Fruit fly (Drosophila melanogaster): ENCODE measurements around the gene tow.

Gene tow

dm6 chr3L:6957753-6958420 is 15.2 kb downstream of the tow start, which contains the start of the genes Uqcc1 and Surf1 (continued):
- TF ChIP-seq CG17359 (tag; optimal IDR thresholded peaks at IDR 0.05), result peak; percentile 56
- TF ChIP-seq BEAF-32 (GFP tag; optimal IDR thresholded peaks at IDR 0.05), result peak; percentile 1
- no peak for TF ChIP-seq CG7372 (GFP tag; IDR thresholded peaks at IDR 0.05)
- TF ChIP-seq CG12391 (tag; optimal IDR thresholded peaks at IDR 0.05), result peak; percentile 3
- no peak for TF ChIP-seq Dad (GFP tag; optimal IDR thresholded peaks at IDR 0.05)
- peak; percentile 27 for TF ChIP-seq CG4617 (GFP tag; optimal IDR thresholded peaks at IDR 0.05; ENCODE audit: borderline replicate concordance)
- peak in 1 of 2 experiments; percentile 94 for TF ChIP-seq insv (GFP tag; optimal IDR thresholded peaks at IDR 0.05)
- peak; percentile 68 for TF ChIP-seq bbx (GFP tag; IDR thresholded peaks at IDR 0.05; ENCODE audit: partially characterized antibody)
- no peak for TF ChIP-seq CG2875 (GFP tag; optimal IDR thresholded peaks at IDR 0.05)
- TF ChIP-seq crp (GFP tag; optimal IDR thresholded peaks at IDR 0.05), result peak; percentile 57 to 90
- peak; percentile 19 for TF ChIP-seq CG2116 (GFP tag; optimal IDR thresholded peaks at IDR 0.05)
- TF ChIP-seq Poxn (GFP tag; IDR thresholded peaks at IDR 0.05), result no peak
- TF ChIP-seq hkb (optimal IDR thresholded peaks at IDR 0.05), result no peak
- no peak for TF ChIP-seq hkb (GFP tag; IDR thresholded peaks at IDR 0.05)
- no peak for TF ChIP-seq slou (GFP tag; optimal IDR thresholded peaks at IDR 0.05)
- TF ChIP-seq MBD-R2 (GFP tag; IDR thresholded peaks at IDR 0.05), result peak; percentile 52; the same call in 1 of the 2 replicates
- peak; percentile 42 for TF ChIP-seq Elba2 (GFP tag; optimal IDR thresholded peaks at IDR 0.05)

- TF ChIP-seq corto (GFP tag; optimal IDR thresholded peaks at IDR 0.05) (peak; percentile 16), MBD-R2 (GFP tag; IDR thresholded peaks at IDR 0.05) (no peak), CG2120 (GFP tag; optimal IDR thresholded peaks at IDR 0.05) (no peak), bbx (GFP tag; IDR thresholded peaks at IDR 0.05; ENCODE audit: partially characterized antibody) (no peak), Pdp1 (GFP tag; optimal IDR thresholded peaks at IDR 0.05) (peak in 1 of 2 experiments; percentile 73), dan (GFP tag; IDR thresholded peaks at IDR 0.05) (no peak), Scr (GFP tag; IDR thresholded peaks at IDR 0.05; ENCODE audit: partially characterized antibody) (no peak), CG5953 (GFP tag; IDR thresholded peaks at IDR 0.05) (no peak), grn (GFP tag; optimal IDR thresholded peaks at IDR 0.05) (peak; percentile 50), CG6175 (GFP tag; IDR thresholded peaks at IDR 0.05) (no peak), Ets65A (GFP tag) (peak; percentile 75), exex (tag; optimal IDR thresholded peaks at IDR 0.05) (peak; percentile 71), CG34376 (GFP tag; optimal IDR thresholded peaks at IDR 0.05) (peak; percentile 53)
Observed at dm6 chr3L:6961992-6962570, 19.4 kb downstream of the tow start.

dm6 chr3L:6963175-6963574 is 20.5 kb downstream of the tow start:
- TF ChIP-seq Bteb2 (GFP tag; optimal IDR thresholded peaks at IDR 0.05) (no peak), Hmx (GFP tag; optimal IDR thresholded peaks at IDR 0.05) (no peak), cwo (GFP tag; optimal IDR thresholded peaks at IDR 0.05) (no peak), sens (GFP tag) (peak; percentile 68), h (optimal IDR thresholded peaks at IDR 0.05) (no peak), CG17802 (tag; optimal IDR thresholded peaks at IDR 0.05) (no peak), CG17912 (GFP tag; optimal IDR thresholded peaks at IDR 0.05) (peak; percentile 26), Meics (GFP tag; optimal IDR thresholded peaks at IDR 0.05) (no peak), Pdp1 (GFP tag; optimal IDR thresholded peaks at IDR 0.05) (no peak), aop (GFP tag; IDR thresholded peaks at IDR 0.05) (peak; percentile 43; the same call in 1 of the 2 replicates), gcm2 (GFP tag; optimal IDR thresholded peaks at IDR 0.05) (no peak), CG34376 (GFP tag; optimal IDR thresholded peaks at IDR 0.05) (peak; percentile 2), CG10543 (GFP tag; optimal IDR thresholded peaks at IDR 0.05) (peak; percentile 4), emc (GFP tag; optimal IDR thresholded peaks at IDR 0.05) (no peak), HHEX (GFP tag; optimal IDR thresholded peaks at IDR 0.05) (no peak), chinmo (GFP tag; IDR thresholded peaks at IDR 0.05; ENCODE audit: partially characterized antibody) (peak; percentile 85; the same call in 1 of the 4 replicates), Scr (GFP tag; IDR thresholded peaks at IDR 0.05; ENCODE audit: partially characterized antibody) (no peak), caup (GFP tag; optimal IDR thresholded peaks at IDR 0.05; ENCODE audit: severe bottlenecking) (no peak), fu2 (GFP tag; optimal IDR thresholded peaks at IDR 0.05) (no peak), CG6175 (GFP tag; IDR thresholded peaks at IDR 0.05) (no peak), CG1647 (GFP tag; optimal IDR thresholded peaks at IDR 0.05) (no peak), GATAe (GFP tag; conservative IDR thresholded peaks at IDR 0.05) (peak; percentile 67)
